Worm (Caenorhabditis elegans): ENCODE data around the gene H12I13.6.

ce11 chrII:6107773-6108172 is 30.1 kb downstream of the H12I13.6 start:
- TF ChIP-seq nhr-11 (tag; optimal IDR thresholded peaks at IDR 0.05): no peak
- no peak for TF ChIP-seq fos-1 (tag; optimal IDR thresholded peaks at IDR 0.05)
- TF ChIP-seq elt-2 (tag; optimal IDR thresholded peaks at IDR 0.05): no peak
- TF ChIP-seq mdl-1 (tag; optimal IDR thresholded peaks at IDR 0.05): no peak
